Fruit fly (Drosophila melanogaster): ENCODE data around the gene Gem4b.

dm6 chrX:3930528-3931251 lies 10.0 kb upstream of the Gem4b start, which contains the start of gene CG42541:
- TF ChIP-seq h (optimal IDR thresholded peaks at IDR 0.05) (no peak), psq (optimal IDR thresholded peaks at IDR 0.05) (no peak), Sin3A (optimal IDR thresholded peaks at IDR 0.05) (no peak), Myc (optimal IDR thresholded peaks at IDR 0.05) (no peak), insv (optimal IDR thresholded peaks at IDR 0.05) (no peak)
